Fruit fly (Drosophila melanogaster) whole organism, embryonic: ENCODE results near the gene Bem46.
A peak's percentile ranks its signal among the peaks of the same experiment; 100 is the strongest.

Experiments
- BEAF-32 ChIP-seq: fragments of 200-800 bp; sonication (Bioruptor generic); optimal IDR thresholded peaks from 3 replicates; lab custom pipeline; 2017; ENCODE audit warnings: missing biosample characterization, missing genetic modification characterization, mild to moderate bottlenecking, moderate library complexity, missing genetic modification reagents
- CG11247 ChIP-seq: fragments of 200-800 bp; sonication (Bioruptor generic); IDR thresholded peaks from 2 replicates; pipeline ENCODE4 v1.3.6; 2022; ENCODE audit warnings: missing biosample characterization, missing genetic modification characterization
- CG12769 ChIP-seq: fragments of 200-800 bp; sonication (Bioruptor generic); optimal IDR thresholded peaks from 2 replicates; lab custom pipeline; 2019; ENCODE audit warnings: missing biosample characterization, mild to moderate bottlenecking, missing genetic modification characterization, moderate library complexity
- CG14050 ChIP-seq: fragments of 200-800 bp; sonication (Bioruptor generic); IDR thresholded peaks from 3 replicates; pipeline ENCODE4 v1.3.6; 2022; ENCODE audit warnings: missing biosample characterization, missing genetic modification characterization
- CG14667 ChIP-seq: fragments of 200-800 bp; sonication (Bioruptor generic); IDR thresholded peaks from 2 replicates; pipeline ENCODE4 v1.3.6; 2022; ENCODE audit warnings: missing biosample characterization, missing genetic modification characterization
- CG1603 ChIP-seq: fragments of 200-800 bp; sonication (Bioruptor generic); optimal IDR thresholded peaks from 2 replicates; lab custom pipeline; 2019; ENCODE audit warnings: missing biosample characterization, mild to moderate bottlenecking, missing genetic modification characterization, moderate library complexity
- CG17802 ChIP-seq: fragments of 200-800 bp; sonication (Bioruptor generic); optimal IDR thresholded peaks from 2 replicates; lab custom pipeline; 2018; ENCODE audit warnings: missing biosample characterization, mild to moderate bottlenecking, missing genetic modification characterization, moderate library complexity
- CG1792 ChIP-seq: fragments of 200-800 bp; sonication (Bioruptor generic); optimal IDR thresholded peaks from 2 replicates; lab custom pipeline; 2016; ENCODE audit warnings: missing biosample characterization, missing genetic modification characterization
- CG31224 ChIP-seq: fragments of 200-800 bp; sonication (Bioruptor generic); IDR thresholded peaks from 2 replicates; pipeline ENCODE4 v1.3.6; 2022; ENCODE audit warnings: missing biosample characterization, missing genetic modification characterization
- CG31388 ChIP-seq: fragments of 200-800 bp; sonication (Bioruptor generic); optimal IDR thresholded peaks from 2 replicates; lab custom pipeline; 2016; ENCODE audit warnings: missing biosample characterization, missing genetic modification characterization
- CG3407 ChIP-seq: fragments of 200-800 bp; sonication (Bioruptor generic); optimal IDR thresholded peaks from 2 replicates; lab custom pipeline; 2018; ENCODE audit warnings: missing biosample characterization, mild to moderate bottlenecking, missing genetic modification characterization
- CG3726 ChIP-seq: fragments of 200-800 bp; sonication (Bioruptor generic); IDR thresholded peaks from 3 replicates; pipeline ENCODE4, ENCODE4 v1.3.6; 2022; ENCODE audit warnings: missing biosample characterization, missing genetic modification characterization
- CG4282 ChIP-seq: fragments of 200-800 bp; sonication (Bioruptor generic); optimal IDR thresholded peaks from 2 replicates; lab custom pipeline; 2016; ENCODE audit warnings: missing biosample characterization, missing genetic modification characterization
- CG4707 ChIP-seq: fragments of 200-800 bp; sonication (Bioruptor generic); optimal IDR thresholded peaks from 2 replicates; lab custom pipeline; 2018; ENCODE audit warnings: missing biosample characterization, mild to moderate bottlenecking, missing genetic modification characterization, moderate library complexity
- CG6683 ChIP-seq: fragments of 200-800 bp; sonication (Bioruptor generic); optimal IDR thresholded peaks from 2 replicates; lab custom pipeline; 2017; ENCODE audit warnings: missing biosample characterization, mild to moderate bottlenecking, missing genetic modification characterization, missing genetic modification reagents
- CG7745 ChIP-seq: fragments of 200-800 bp; sonication (Bioruptor generic); optimal IDR thresholded peaks from 2 replicates; lab custom pipeline; 2018; ENCODE audit warnings: missing biosample characterization, mild to moderate bottlenecking, missing genetic modification characterization, moderate library complexity
- CG8765 ChIP-seq: fragments of 200-800 bp; sonication (Bioruptor generic); IDR thresholded peaks from 2 replicates; pipeline ENCODE4 v1.3.6; 2022; ENCODE audit warnings: missing biosample characterization, missing genetic modification characterization
- Dbx ChIP-seq: fragments of 200-800 bp; sonication (Bioruptor generic); IDR thresholded peaks from 3 replicates; pipeline ENCODE4 v1.3.6; 2022; ENCODE audit warnings: missing biosample characterization, missing genetic modification characterization
- ERR ChIP-seq: fragments of 200-800 bp; sonication (Bioruptor generic); optimal IDR thresholded peaks from 2 replicates; lab custom pipeline; 2016; ENCODE audit warnings: missing biosample characterization, missing genetic modification characterization
- Gsc ChIP-seq: fragments of 200-800 bp; sonication (Bioruptor generic); IDR thresholded peaks from 2 replicates; pipeline ENCODE4 v1.3.6; 2022; ENCODE audit warnings: missing biosample characterization, missing genetic modification characterization
- HLHmδ ChIP-seq: fragments of 200-800 bp; sonication (Bioruptor generic); optimal IDR thresholded peaks from 2 replicates; lab custom pipeline; 2018; ENCODE audit warnings: missing biosample characterization, mild to moderate bottlenecking, missing genetic modification characterization, moderate library complexity
- HmgD ChIP-seq: fragments of 200-800 bp; sonication (Bioruptor generic); optimal IDR thresholded peaks from 3 replicates; lab custom pipeline; 2016; ENCODE audit warnings: missing biosample characterization, missing genetic modification characterization
- Hr51 ChIP-seq, 2 experiments: fragments of 200-800 bp; sonication (Bioruptor generic); optimal IDR thresholded peaks; 2 replicates in 1 of 2; 3 replicates in 1 of 2; lab custom pipeline; 2016 to 2018; ENCODE audit warnings: missing biosample characterization in 2 of 2, missing genetic modification characterization in 2 of 2, mild to moderate bottlenecking in 1 of 2, moderate library complexity in 1 of 2
- Myb ChIP-seq: fragments of 200-800 bp; sonication (Bioruptor generic); optimal IDR thresholded peaks from 2 replicates; lab custom pipeline; 2016; ENCODE audit warnings: missing biosample characterization, missing genetic modification characterization
- NK7.1 ChIP-seq: fragments of 200-800 bp; sonication (Bioruptor generic); optimal IDR thresholded peaks from 3 replicates; lab custom pipeline; 2016; ENCODE audit warnings: missing biosample characterization, missing genetic modification characterization
- Nf-YC ChIP-seq: fragments of 200-800 bp; optimal IDR thresholded peaks from 3 replicates; lab custom pipeline; 2019; ENCODE audit warnings: missing biosample characterization, mild to moderate bottlenecking, missing genetic modification characterization, moderate library complexity
- Rfx ChIP-seq: fragments of 200-800 bp; sonication (Bioruptor generic); IDR thresholded peaks from 2 replicates; pipeline ENCODE4 v1.3.6; 2022; ENCODE audit warnings: missing biosample characterization, missing genetic modification characterization
- Rx ChIP-seq: fragments of 200-800 bp; sonication (Bioruptor generic); IDR thresholded peaks from 2 replicates; pipeline ENCODE4 v1.3.6; 2022; ENCODE audit warnings: missing biosample characterization, missing genetic modification characterization
- Six4 ChIP-seq: fragments of 200-800 bp; sonication (Bioruptor generic); optimal IDR thresholded peaks from 2 replicates; lab custom pipeline; 2016; ENCODE audit warnings: missing biosample characterization, missing genetic modification characterization
- Sox100B ChIP-seq: fragments of 200-800 bp; sonication (Bioruptor generic); optimal IDR thresholded peaks from 3 replicates; lab custom pipeline; 2018; ENCODE audit warnings: missing biosample characterization, mild to moderate bottlenecking, missing genetic modification characterization
- chinmo ChIP-seq: fragments of 200-800 bp; sonication (Bioruptor generic); IDR thresholded peaks from 4 replicates; pipeline ENCODE4 v1.3.6; 2022; ENCODE audit warnings: missing biosample characterization, missing genetic modification characterization; ENCODE audit not compliant: partially characterized antibody
- disco-r ChIP-seq: fragments of 200-800 bp; sonication (Bioruptor generic); optimal IDR thresholded peaks from 2 replicates; lab custom pipeline; 2016; ENCODE audit warnings: missing biosample characterization, missing genetic modification characterization
- dpn ChIP-seq, 2 experiments: fragments of 200-800 bp; sonication (Bioruptor generic); optimal IDR thresholded peaks; 3 replicates each; lab custom pipeline; 2016; ENCODE audit warnings: missing biosample characterization in 2 of 2, missing genetic modification characterization in 2 of 2
- dysf ChIP-seq: fragments of 200-800 bp; sonication (Bioruptor generic); IDR thresholded peaks from 3 replicates; pipeline ENCODE4 v1.3.6; 2022; ENCODE audit warnings: missing biosample characterization, missing genetic modification characterization
- fd96Cb ChIP-seq: fragments of 200-800 bp; sonication (Bioruptor generic); optimal IDR thresholded peaks from 2 replicates; lab custom pipeline; 2018; ENCODE audit warnings: missing biosample characterization, mild to moderate bottlenecking, missing genetic modification characterization, moderate library complexity
- gce ChIP-seq: fragments of 200-800 bp; sonication (Bioruptor generic); IDR thresholded peaks from 3 replicates; pipeline ENCODE4 v1.3.6; 2022; ENCODE audit warnings: missing biosample characterization, missing genetic modification characterization
- h ChIP-seq: fragments of >200 bp; optimal IDR thresholded peaks from 2 replicates; lab custom pipeline; 2017
- ham ChIP-seq: fragments of 200-800 bp; sonication (Bioruptor generic); IDR thresholded peaks from 2 replicates; pipeline ENCODE4 v1.3.6; 2022; ENCODE audit warnings: missing biosample characterization, missing genetic modification characterization
- ind ChIP-seq: fragments of 200-800 bp; sonication (Bioruptor generic); optimal IDR thresholded peaks from 3 replicates; lab custom pipeline; 2016; ENCODE audit warnings: missing biosample characterization, missing genetic modification characterization
- kni ChIP-seq: fragments of 200-800 bp; sonication (Bioruptor generic); optimal IDR thresholded peaks from 3 replicates; lab custom pipeline; 2017; ENCODE audit warnings: mild to moderate bottlenecking, missing biosample characterization, missing genetic modification reagents, missing genetic modification characterization
- onecut ChIP-seq: fragments of 200-800 bp; sonication (Bioruptor generic); IDR thresholded peaks from 2 replicates; pipeline ENCODE4 v1.3.6; 2022; ENCODE audit warnings: missing biosample characterization, missing genetic modification characterization
- sim ChIP-seq: fragments of 200-800 bp; sonication (Bioruptor generic); IDR thresholded peaks from 2 replicates; pipeline ENCODE4 v1.3.6; 2022; ENCODE audit warnings: missing biosample characterization, missing genetic modification characterization
- slou ChIP-seq: fragments of 200-800 bp; sonication (Bioruptor generic); optimal IDR thresholded peaks from 3 replicates; lab custom pipeline; 2016; ENCODE audit warnings: missing biosample characterization, missing genetic modification characterization
- slp2 ChIP-seq: fragments of 200-800 bp; sonication (Bioruptor generic); optimal IDR thresholded peaks from 2 replicates; lab custom pipeline; 2016; ENCODE audit warnings: missing biosample characterization, missing genetic modification characterization
- sob ChIP-seq: fragments of 200-800 bp; sonication (Bioruptor generic); IDR thresholded peaks from 2 replicates; pipeline ENCODE4 v1.3.6; 2022; ENCODE audit warnings: missing biosample characterization, missing genetic modification characterization
- stc ChIP-seq: fragments of 200-800 bp; sonication (Bioruptor generic); IDR thresholded peaks from 2 replicates; pipeline ENCODE4 v1.3.6; 2022; ENCODE audit warnings: missing biosample characterization, missing genetic modification characterization
- stwl ChIP-seq: fragments of 200-800 bp; sonication (Bioruptor generic); optimal IDR thresholded peaks from 3 replicates; lab custom pipeline; 2018; ENCODE audit warnings: missing biosample characterization, mild to moderate bottlenecking, missing genetic modification characterization, moderate library complexity
- tgo ChIP-seq: fragments of 200-800 bp; sonication (Bioruptor generic); IDR thresholded peaks from 3 replicates; pipeline ENCODE4 v1.3.6; 2022; ENCODE audit warnings: missing biosample characterization, missing genetic modification characterization
- toy ChIP-seq: fragments of 200-800 bp; sonication (Bioruptor generic); IDR thresholded peaks from 2 replicates; pipeline ENCODE4 v1.3.6; 2022; ENCODE audit warnings: missing biosample characterization, missing genetic modification characterization
- wdn ChIP-seq: fragments of 200-800 bp; sonication (Bioruptor generic); IDR thresholded peaks from 2 replicates; pipeline ENCODE4 v1.3.6; 2022; ENCODE audit warnings: missing biosample characterization, missing genetic modification characterization
- zen2 ChIP-seq: fragments of 200-800 bp; sonication (Bioruptor generic); IDR thresholded peaks from 3 replicates; pipeline ENCODE4 v1.3.6; 2022; ENCODE audit warnings: missing biosample characterization, missing genetic modification characterization; ENCODE audit not compliant: partially characterized antibody
- zf30C ChIP-seq: fragments of 200-800 bp; sonication (Bioruptor generic); optimal IDR thresholded peaks from 3 replicates; lab custom pipeline; 2018; ENCODE audit warnings: missing biosample characterization, mild to moderate bottlenecking, missing genetic modification characterization
- zfh2 ChIP-seq: fragments of 200-800 bp; sonication (Bioruptor generic); optimal IDR thresholded peaks from 2 replicates; lab custom pipeline; 2016; ENCODE audit warnings: missing biosample characterization, missing genetic modification characterization

Bem46 gene

dm6 chr2L:2992664-2993174 is 4.8 kb downstream of the Bem46 start, which contains the start of the genes okr and CG3558 (continued):
- no peak for TF ChIP-seq slou
- TF ChIP-seq CG3407 (GFP tag; lab: Kevin White, UChicago): no peak
- no peak for TF ChIP-seq stc (GFP tag; lab: Robert Waterston, UW)
- no peak for TF ChIP-seq CG6683 (GFP tag; lab: Kevin White, UChicago)
- TF ChIP-seq CG14667 (GFP tag; lab: Robert Waterston, UW): no peak
- no peak for TF ChIP-seq dysf (GFP tag; lab: Robert Waterston, UW)
- TF ChIP-seq CG8765 (GFP tag; lab: Robert Waterston, UW): no peak
- TF ChIP-seq dpn (GFP tag; optimal IDR thresholded peaks at IDR 0.05; lab: Kevin White, UChicago): no peak
- TF ChIP-seq Sox100B (GFP tag; lab: Kevin White, UChicago): no peak
- TF ChIP-seq CG1792: no peak
- TF ChIP-seq zfh2 (GFP tag; lab: Kevin White, UChicago): no peak
- TF ChIP-seq ham: no peak
- no peak for TF ChIP-seq Rfx (GFP tag; lab: Robert Waterston, UW)
- TF ChIP-seq NK7.1 (GFP tag; lab: Kevin White, UChicago): no peak
- no peak for TF ChIP-seq CG31388 (GFP tag; lab: Kevin White, UChicago)
- TF ChIP-seq kni (GFP tag; lab: Kevin White, UChicago): no peak
- TF ChIP-seq Gsc (GFP tag; lab: Robert Waterston, UW): no peak
- no peak for TF ChIP-seq CG12769
- TF ChIP-seq CG3726 (GFP tag; lab: Robert Waterston, UW): no peak
- no peak for TF ChIP-seq chinmo (GFP tag; lab: Robert Waterston, UW)
- TF ChIP-seq Six4 (GFP tag; lab: Kevin White, UChicago): no peak
- TF ChIP-seq Rx (GFP tag; lab: Robert Waterston, UW): no peak
- no peak for TF ChIP-seq fd96Cb (tag; lab: Kevin White, UChicago)
- no peak for TF ChIP-seq CG31224 (GFP tag; lab: Robert Waterston, UW)
- no peak for TF ChIP-seq ind (GFP tag; lab: Kevin White, UChicago)
- TF ChIP-seq slp2 (GFP tag; lab: Kevin White, UChicago): no peak
- TF ChIP-seq CG1603 (tag; lab: Kevin White, UChicago): peak; percentile 82
- peak; percentile 74 for TF ChIP-seq stwl (tag; lab: Kevin White, UChicago)
- TF ChIP-seq h (lab: Kevin White, UChicago): no peak
- no peak for TF ChIP-seq sim (GFP tag; lab: Robert Waterston, UW)
- peak; percentile 87 for TF ChIP-seq BEAF-32
- TF ChIP-seq HLHmδ (GFP tag; lab: Kevin White, UChicago): no peak
- TF ChIP-seq gce (GFP tag; lab: Robert Waterston, UW): no peak
- TF ChIP-seq HmgD (GFP tag; lab: Kevin White, UChicago): no peak
- TF ChIP-seq toy (GFP tag; lab: Robert Waterston, UW): no peak
- no peak for TF ChIP-seq CG14050 (GFP tag; lab: Robert Waterston, UW)
- TF ChIP-seq Dbx (GFP tag; lab: Robert Waterston, UW): no peak
- TF ChIP-seq Hr51 (GFP tag; optimal IDR thresholded peaks at IDR 0.05; lab: Kevin White, UChicago): no peak
- TF ChIP-seq CG17802 (tag; lab: Kevin White, UChicago): no peak
- TF ChIP-seq Myb (GFP tag; lab: Kevin White, UChicago): no peak
- TF ChIP-seq sob: no peak
- TF ChIP-seq Nf-YC (tag; lab: Kevin White, UChicago): no peak
- TF ChIP-seq onecut (GFP tag; lab: Robert Waterston, UW): no peak
- TF ChIP-seq CG4707 (GFP tag; lab: Kevin White, UChicago): peak; percentile 10
- TF ChIP-seq ERR: no peak
- TF ChIP-seq zf30C: no peak
- TF ChIP-seq CG7745 (tag; lab: Kevin White, UChicago): no peak
- TF ChIP-seq CG4282 (GFP tag; lab: Kevin White, UChicago): no peak
- no peak for TF ChIP-seq tgo (GFP tag; lab: Robert Waterston, UW)
- TF ChIP-seq CG11247 (GFP tag; lab: Robert Waterston, UW): no peak
- TF ChIP-seq zen2 (GFP tag; lab: Robert Waterston, UW): peak; percentile 70; the same call in 1 of the 3 replicates
- TF ChIP-seq wdn (GFP tag; lab: Robert Waterston, UW): no peak
- no peak for TF ChIP-seq disco-r (GFP tag; lab: Kevin White, UChicago)
